Fruit fly (Drosophila melanogaster): ENCODE measurements around the gene CG33099.

The CG33099 gene

dm6 chr3R:22518760-22519159 is 11.6 kb downstream of the CG33099 start:
- TF ChIP-seq Gug (GFP tag; IDR thresholded peaks at IDR 0.05) = no peak
- no peak for TF ChIP-seq Hr39 (GFP tag; optimal IDR thresholded peaks at IDR 0.05)
- no peak for TF ChIP-seq ss (GFP tag; optimal IDR thresholded peaks at IDR 0.05)
- no peak for TF ChIP-seq CG11294 (GFP tag; IDR thresholded peaks at IDR 0.05)
- no peak for TF ChIP-seq Hr4 (GFP tag; optimal IDR thresholded peaks at IDR 0.05)
- no peak for TF ChIP-seq CG6163 (GFP tag; IDR thresholded peaks at IDR 0.05)
- no peak for TF ChIP-seq CG8319 (GFP tag; optimal IDR thresholded peaks at IDR 0.05)

- TF ChIP-seq CG10669 (GFP tag; optimal IDR thresholded peaks at IDR 0.05) (no peak), topi (GFP tag; optimal IDR thresholded peaks at IDR 0.05) (no peak), fd85E (GFP tag; optimal IDR thresholded peaks at IDR 0.05) (no peak), svp (GFP tag) (no peak), eg (GFP tag; IDR thresholded peaks at IDR 0.05) (no peak), CG16779 (tag; optimal IDR thresholded peaks at IDR 0.05) (no peak), CG11294 (GFP tag; IDR thresholded peaks at IDR 0.05) (no peak), Smox (GFP tag; optimal IDR thresholded peaks at IDR 0.05) (no peak), achi (GFP tag; optimal IDR thresholded peaks at IDR 0.05) (no peak), CG11762 (GFP tag; optimal IDR thresholded peaks at IDR 0.05; ENCODE audit: insufficient read depth) (no peak), dac (GFP tag; optimal IDR thresholded peaks at IDR 0.05) (no peak), fkh (GFP tag; optimal IDR thresholded peaks at IDR 0.05) (peak; percentile 95), fd59A (GFP tag; optimal IDR thresholded peaks at IDR 0.05) (no peak), CG6808 (GFP tag; optimal IDR thresholded peaks at IDR 0.05) (no peak), pdm3 (GFP tag; optimal IDR thresholded peaks at IDR 0.05) (no peak), lz (GFP tag; optimal IDR thresholded peaks at IDR 0.05) (no peak), CG11902 (GFP tag; optimal IDR thresholded peaks at IDR 0.05) (no peak), Met (GFP tag; optimal IDR thresholded peaks at IDR 0.05) (no peak), Blimp-1 (GFP tag; optimal IDR thresholded peaks at IDR 0.05) (no peak), Eip75B (GFP tag; optimal IDR thresholded peaks at IDR 0.05) (no peak), CG15336 (GFP tag; IDR thresholded peaks at IDR 0.05) (no peak), vri (GFP tag; optimal IDR thresholded peaks at IDR 0.05) (peak; percentile 58), CG6854 (GFP tag; optimal IDR thresholded peaks at IDR 0.05) (peak; percentile 15), acj6 (GFP tag; optimal IDR thresholded peaks at IDR 0.05) (no peak), esn (GFP tag; optimal IDR thresholded peaks at IDR 0.05) (no peak), Ets96B (tag; optimal IDR thresholded peaks at IDR 0.05) (no peak), CG3919 (GFP tag; optimal IDR thresholded peaks at IDR 0.05) (no peak), CG8119 (GFP tag; IDR thresholded peaks at IDR 0.05) (no peak), CG34406 (GFP tag; optimal IDR thresholded peaks at IDR 0.05) (no peak), Eip78C (GFP tag) (no peak), CG8632 (GFP tag; optimal IDR thresholded peaks at IDR 0.05) (no peak), dsx (GFP tag; optimal IDR thresholded peaks at IDR 0.05; ENCODE audit: poor library complexity, severe bottlenecking) (no peak), net (GFP tag; optimal IDR thresholded peaks at IDR 0.05) (no peak), ss (GFP tag; optimal IDR thresholded peaks at IDR 0.05) (no peak), Sox102F (GFP tag; optimal IDR thresholded peaks at IDR 0.05) (peak; percentile 15)
These were observed 12.1 kb downstream of the CG33099 start for dm6 chr3R:22518285-22518684.

dm6 chr3R:22515384-22515783 is 15.0 kb downstream of the CG33099 start:
- TF ChIP-seq fd85E (GFP tag; optimal IDR thresholded peaks at IDR 0.05) (no peak), Eip93F (GFP tag; optimal IDR thresholded peaks at IDR 0.05) (no peak), Smox (GFP tag; optimal IDR thresholded peaks at IDR 0.05) (no peak), net (GFP tag; optimal IDR thresholded peaks at IDR 0.05) (no peak), Lpt (GFP tag; optimal IDR thresholded peaks at IDR 0.05) (no peak), Ets96B (tag; optimal IDR thresholded peaks at IDR 0.05) (no peak), dsx (GFP tag; optimal IDR thresholded peaks at IDR 0.05; ENCODE audit: poor library complexity, severe bottlenecking) (no peak), CG3919 (GFP tag; optimal IDR thresholded peaks at IDR 0.05) (peak; percentile 1), CG9139 (GFP tag; optimal IDR thresholded peaks at IDR 0.05) (no peak), svp (GFP tag) (peak; percentile 48), Ets21C (GFP tag; optimal IDR thresholded peaks at IDR 0.05) (no peak), CG32006 (GFP tag; optimal IDR thresholded peaks at IDR 0.05) (peak; percentile 17), CG16779 (tag; optimal IDR thresholded peaks at IDR 0.05) (no peak), CG6163 (GFP tag; IDR thresholded peaks at IDR 0.05) (peak; percentile 32; the same call in 2 of the 3 replicates), Eip78C (GFP tag) (peak; percentile 60), Sox15 (GFP tag; optimal IDR thresholded peaks at IDR 0.05) (no peak)

Data from whole organism, prepupa.